Fruit fly (Drosophila melanogaster): ENCODE results near the gene CG18628.

Gene CG18628

dm6 chr3L:10637819-10638218 lies 1.7 kb upstream of the CG18628 start, which contains the start of gene Cnep1r2 (continued):
- TF ChIP-seq sna (GFP tag; IDR thresholded peaks at IDR 0.05; ENCODE audit: partially characterized antibody) (no peak), CG42726 (GFP tag; IDR thresholded peaks at IDR 0.05; ENCODE audit: partially characterized antibody) (no peak), maf-S (GFP tag; optimal IDR thresholded peaks at IDR 0.05) (peak; percentile 49), row (GFP tag; IDR thresholded peaks at IDR 0.05) (peak; percentile 99), CG12236 (GFP tag; optimal IDR thresholded peaks at IDR 0.05) (no peak), CG3726 (GFP tag; IDR thresholded peaks at IDR 0.05) (peak; percentile 88; the same call in 2 of the 3 replicates), CG10366 (GFP tag; IDR thresholded peaks at IDR 0.05) (peak; percentile 93), Med (GFP tag) (peak; percentile 90), CkIIα-i1 (GFP tag; IDR thresholded peaks at IDR 0.05) (peak; percentile 41; the same call in 1 of the 2 replicates), hb (GFP tag; IDR thresholded peaks at IDR 0.05; ENCODE audit: partially characterized antibody) (no peak), esg (GFP tag; conservative IDR thresholded peaks at IDR 0.05) (peak; percentile 96), CG17385 (GFP tag; optimal IDR thresholded peaks at IDR 0.05) (peak; percentile 93), Doc3 (GFP tag; IDR thresholded peaks at IDR 0.05; ENCODE audit: partially characterized antibody) (no peak), Xbp1 (GFP tag; optimal IDR thresholded peaks at IDR 0.05) (peak; percentile 96), HmgZ (tag; optimal IDR thresholded peaks at IDR 0.05) (peak; percentile 93), Eip74EF (GFP tag; optimal IDR thresholded peaks at IDR 0.05) (no peak), B-H2 (GFP tag; optimal IDR thresholded peaks at IDR 0.05) (peak; percentile 97), crol (GFP tag; IDR thresholded peaks at IDR 0.05) (peak; percentile 35; the same call in 1 of the 2 replicates), CG1602 (GFP tag; optimal IDR thresholded peaks at IDR 0.05) (peak; percentile 96), dmrt99B (tag; optimal IDR thresholded peaks at IDR 0.05) (peak; percentile 96), CG13296 (GFP tag; optimal IDR thresholded peaks at IDR 0.05) (peak; percentile 93), HLH4C (GFP tag; IDR thresholded peaks at IDR 0.05; ENCODE audit: partially characterized antibody) (no peak), CG1792 (GFP tag; optimal IDR thresholded peaks at IDR 0.05) (peak; percentile 16), CG6854 (GFP tag; optimal IDR thresholded peaks at IDR 0.05) (peak; percentile 82), disco-r (GFP tag; optimal IDR thresholded peaks at IDR 0.05) (no peak), Myb (GFP tag; optimal IDR thresholded peaks at IDR 0.05) (peak; percentile 47), Lpt (GFP tag; optimal IDR thresholded peaks at IDR 0.05) (no peak), CG2712 (tag; optimal IDR thresholded peaks at IDR 0.05) (peak; percentile 98), lov (optimal IDR thresholded peaks at IDR 0.05) (no peak), lov (GFP tag; IDR thresholded peaks at IDR 0.05) (peak; percentile 85), Hand (GFP tag; optimal IDR thresholded peaks at IDR 0.05) (peak; percentile 92), CG9876 (GFP tag; optimal IDR thresholded peaks at IDR 0.05) (peak; percentile 51), ham (GFP tag; IDR thresholded peaks at IDR 0.05) (peak; percentile 75; the same call in 1 of the 2 replicates), Hr51 (GFP tag; optimal IDR thresholded peaks at IDR 0.05) (peak; percentile 85 to 97), Trl (optimal IDR thresholded peaks at IDR 0.05) (no peak), Trl (GFP tag; optimal IDR thresholded peaks at IDR 0.05) (peak; percentile 65), salm (tag; optimal IDR thresholded peaks at IDR 0.05) (peak; percentile 95), Gsc (GFP tag; IDR thresholded peaks at IDR 0.05) (no peak), CG12942 (GFP tag; optimal IDR thresholded peaks at IDR 0.05) (peak; percentile 93), CG12155 (GFP tag; optimal IDR thresholded peaks at IDR 0.05) (peak; percentile 91), odd (GFP tag; optimal IDR thresholded peaks at IDR 0.05) (peak; percentile 92), CG8765 (GFP tag; IDR thresholded peaks at IDR 0.05) (peak; percentile 89), CoRest (tag; optimal IDR thresholded peaks at IDR 0.05) (peak; percentile 99), run (tag; optimal IDR thresholded peaks at IDR 0.05) (peak; percentile 93), CG11093 (GFP tag; IDR thresholded peaks at IDR 0.05) (peak; percentile 94), Gug (GFP tag; IDR thresholded peaks at IDR 0.05) (peak; percentile 96), CG14965 (GFP tag; optimal IDR thresholded peaks at IDR 0.05; ENCODE audit: borderline replicate concordance) (no peak), CG4854 (GFP tag; optimal IDR thresholded peaks at IDR 0.05) (peak; percentile 61), Ets97D (GFP tag; optimal IDR thresholded peaks at IDR 0.05) (peak; percentile 44), CG11456 (GFP tag; IDR thresholded peaks at IDR 0.05) (peak; percentile 93), CG3281 (GFP tag; optimal IDR thresholded peaks at IDR 0.05) (peak; percentile 93)
